Worm (Caenorhabditis elegans) whole organism, young adult: Measurements from ENCODE around the gene Y50D4A.1.

Experiments
- F55B11.4 ChIP-seq: sonication (generic microtip); optimal IDR thresholded peaks from 2 replicates; lab custom pipeline; 2016; ENCODE audit warnings: missing compliant biosample characterization, missing genetic modification characterization, borderline replicate concordance; ENCODE audit not compliant: insufficient read depth
- Y79H2A.3 ChIP-seq: fragments of 200-800 bp; sonication (Bioruptor generic); conservative IDR thresholded peaks from 2 replicates; pipeline ENCODE4 v1.3.6; 2022; ENCODE audit warnings: missing genetic modification reagents, missing genetic modification characterization, missing compliant biosample characterization
- fkh-3 ChIP-seq: sonication (generic microtip); optimal IDR thresholded peaks from 2 replicates; lab custom pipeline; 2016; ENCODE audit warnings: mild to moderate bottlenecking, missing genetic modification characterization, missing compliant biosample characterization
- lin-35 ChIP-seq, 3 experiments: fragments of 150-350 bp in 2 of 3; sonication (generic microtip) in 1 of 3; optimal IDR thresholded peaks; 2 replicates each; lab custom pipeline; 2014 to 2018; ENCODE audit warnings: missing biosample characterization in 3 of 3, missing genetic modification characterization in 3 of 3, missing genetic modification reagents in 3 of 3
- lir-1 ChIP-seq: fragments of 200-800 bp; sonication (Bioruptor generic); conservative IDR thresholded peaks from 2 replicates; pipeline ENCODE4 v1.3.6; 2022; ENCODE audit warnings: missing genetic modification reagents, missing genetic modification characterization, missing compliant biosample characterization
- nhr-179 ChIP-seq: sonication (generic microtip); optimal IDR thresholded peaks from 2 replicates; lab custom pipeline; 2016; ENCODE audit warnings: mild to moderate bottlenecking, missing genetic modification characterization, missing compliant biosample characterization
- nhr-90 ChIP-seq: sonication (generic microtip); optimal IDR thresholded peaks from 2 replicates; lab custom pipeline; 2016; ENCODE audit warnings: missing genotype, mild to moderate bottlenecking, missing genetic modification characterization, missing compliant biosample characterization
- snpc-4 ChIP-seq, 5 experiments: fragments of 150-350 bp in 1 of 5; sonication (generic microtip) in 4 of 5; optimal IDR thresholded peaks; 2 replicates each; lab custom pipeline; 2014 to 2018; ENCODE audit warnings: missing genetic modification characterization in 5 of 5, missing biosample characterization in 3 of 5, antibody characterized with exemption in 2 of 5, mild to moderate bottlenecking in 2 of 5, missing compliant biosample characterization in 2 of 5, missing genotype in 2 of 5, moderate library complexity in 2 of 5, missing genetic modification reagents in 1 of 5
- unc-130 ChIP-seq: sonication (generic microtip); optimal IDR thresholded peaks from 2 replicates; lab custom pipeline; 2016; ENCODE audit warnings: missing genetic modification reagents, missing genetic modification characterization, missing compliant biosample characterization

DNA sequence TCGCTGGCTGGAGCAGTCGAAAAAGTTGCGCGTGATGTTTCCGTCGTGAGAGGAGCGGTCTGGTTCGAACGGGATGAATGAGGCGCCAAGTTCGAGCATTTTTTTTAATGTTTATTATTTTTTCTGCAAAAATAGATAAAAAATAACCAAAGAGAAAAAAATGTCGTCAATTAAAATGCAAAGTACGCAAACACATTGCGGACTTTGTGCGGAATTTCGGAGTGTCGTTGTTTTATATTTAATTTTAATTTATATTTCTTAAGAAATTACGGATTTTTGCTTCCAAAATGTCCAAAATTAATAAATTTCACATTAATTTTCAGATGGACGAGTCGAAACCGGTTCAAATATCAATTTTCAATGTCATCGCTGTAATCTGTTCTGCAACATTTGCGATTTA, 11.7 kb upstream of the Y50D4A.1 start, which contains the start of the genes wrb-1 and Y50D4A.4:
- TF ChIP-seq snpc-4 (GFP tag; optimal IDR thresholded peaks at IDR 0.05; lab: Kevin White, UChicago) (no peak), snpc-4 (tag; optimal IDR thresholded peaks at IDR 0.05; lab: Kevin White, UChicago) (peak in 1 of 4 experiments; percentile 64), unc-130 (no peak), nhr-90 (tag; lab: Kevin White, UChicago) (no peak), F55B11.4 (tag; lab: Kevin White, UChicago) (no peak), Y79H2A.3 (no peak), nhr-179 (tag; lab: Kevin White, UChicago) (no peak), lin-35 (GFP tag; optimal IDR thresholded peaks at IDR 0.05; lab: Kevin White, UChicago) (peak in 1 of 3 experiments; percentile 83), fkh-3 (tag; lab: Kevin White, UChicago) (no peak), lir-1 (GFP tag; lab: Robert Waterston, UW) (no peak)
